Worm (Caenorhabditis elegans) whole organism, L4 larva: ENCODE results near the gene tpan-1.

ENCODE experiments used
- F37D6.2 ChIP-seq: sonication (generic microtip); optimal IDR thresholded peaks from 2 replicates; lab custom pipeline; 2016; ENCODE audit warnings: mild to moderate bottlenecking, missing genetic modification characterization, missing compliant biosample characterization
- F44E2.7 ChIP-seq: fragments of 200-800 bp; sonication (Bioruptor generic); IDR thresholded peaks from 2 replicates; pipeline ENCODE4 v2.1.2; 2022; ENCODE audit warnings: missing genetic modification characterization, missing compliant biosample characterization
- ZK546.5 ChIP-seq, 2 experiments: sonication (generic microtip); optimal IDR thresholded peaks; 2 replicates each; lab custom pipeline; 2017; ENCODE audit warnings: missing biosample characterization in 2 of 2, missing genetic modification characterization in 2 of 2
- aha-1 ChIP-seq: fragments of 150-350 bp; peaks from one replicate; lab custom pipeline; 2014; ENCODE audit warnings: missing biosample characterization, missing genetic modification characterization
- aly-2 ChIP-seq: sonication (generic microtip); optimal IDR thresholded peaks from 2 replicates; lab custom pipeline; 2018; ENCODE audit warnings: missing biosample characterization, missing genetic modification characterization
- ces-1 ChIP-seq: fragments of 150-350 bp; sonication (generic microtip); optimal IDR thresholded peaks from 4 replicates; lab custom pipeline; 2014; ENCODE audit warnings: missing biosample characterization, missing genetic modification reagents, missing genetic modification characterization
- daf-12 ChIP-seq: fragments of 150-350 bp; optimal IDR thresholded peaks from 2 replicates; lab custom pipeline; 2014; ENCODE audit warnings: missing biosample characterization, missing genetic modification reagents, missing genetic modification characterization
- daf-16 ChIP-seq, 3 experiments: sonication (generic microtip); optimal IDR thresholded peaks; 2 replicates each; lab custom pipeline; 2016 to 2017; ENCODE audit warnings: missing genetic modification characterization in 3 of 3, missing genetic modification reagents in 3 of 3, mild to moderate bottlenecking in 2 of 3, missing compliant biosample characterization in 2 of 3, missing biosample characterization in 1 of 3, moderate library complexity in 1 of 3
- dmd-6 ChIP-seq: fragments of 200-800 bp; sonication (Bioruptor generic); IDR thresholded peaks from 2 replicates; pipeline ENCODE4 v1.3.6; 2022; ENCODE audit warnings: missing genetic modification reagents, missing genetic modification characterization, missing compliant biosample characterization
- dmd-9 ChIP-seq: fragments of 200-800 bp; sonication (Bioruptor generic); IDR thresholded peaks from 2 replicates; pipeline ENCODE4 v1.3.6; 2022; ENCODE audit warnings: missing genetic modification reagents, missing genetic modification characterization, missing compliant biosample characterization
- dpl-1 ChIP-seq: fragments of 150-350 bp; optimal IDR thresholded peaks from 2 replicates; lab custom pipeline; 2014; ENCODE audit warnings: missing biosample characterization, missing genetic modification reagents, missing genetic modification characterization
- dve-1 ChIP-seq: sonication (generic microtip); optimal IDR thresholded peaks from 2 replicates; lab custom pipeline; 2017; ENCODE audit warnings: antibody characterized with exemption, mild to moderate bottlenecking, missing genetic modification characterization, missing compliant biosample characterization; ENCODE audit not compliant: insufficient read depth
- egl-43 ChIP-seq: fragments of 200-800 bp; sonication (Bioruptor generic); IDR thresholded peaks from 2 replicates; pipeline ENCODE4 v1.3.6; 2022; ENCODE audit warnings: missing genetic modification reagents, missing genetic modification characterization, missing compliant biosample characterization
- hif-1 ChIP-seq, 2 experiments: sonication (generic microtip); optimal IDR thresholded peaks; 2 replicates each; lab custom pipeline; 2016 to 2017; ENCODE audit warnings: missing compliant biosample characterization in 2 of 2, missing genetic modification characterization in 2 of 2, missing genetic modification reagents in 2 of 2, missing genotype in 2 of 2, mild to moderate bottlenecking in 1 of 2
- hlh-11 ChIP-seq: fragments of 200-800 bp; sonication (Bioruptor generic); optimal IDR thresholded peaks from 2 replicates; lab custom pipeline; 2018; ENCODE audit warnings: mild to moderate bottlenecking, missing genetic modification characterization, missing compliant biosample characterization
- hlh-30 ChIP-seq: sonication (generic microtip); optimal IDR thresholded peaks from 2 replicates; lab custom pipeline; 2017; ENCODE audit warnings: antibody characterized with exemption, mild to moderate bottlenecking, missing genetic modification characterization, missing compliant biosample characterization; ENCODE audit not compliant: insufficient read depth
- hmg-1.1 ChIP-seq: fragments of 200-800 bp; sonication (Bioruptor generic); IDR thresholded peaks from 2 replicates; pipeline ENCODE4 v1.3.6; 2022; ENCODE audit warnings: missing genetic modification reagents, missing genetic modification characterization, missing compliant biosample characterization
- jun-1 ChIP-seq: fragments of 150-350 bp; optimal IDR thresholded peaks from 2 replicates; lab custom pipeline; 2014; ENCODE audit warnings: missing biosample characterization, missing genetic modification reagents, missing genetic modification characterization
- lin-1 ChIP-seq: fragments of 200-800 bp; sonication (Bioruptor generic); IDR thresholded peaks from 2 replicates; pipeline ENCODE4 v1.3.6; 2022; ENCODE audit warnings: missing genetic modification reagents, missing genetic modification characterization, missing compliant biosample characterization
- lin-15B ChIP-seq: fragments of 150-350 bp; sonication (generic microtip); optimal IDR thresholded peaks from 3 replicates; lab custom pipeline; 2014; ENCODE audit warnings: missing biosample characterization, missing genetic modification characterization
- lin-38 ChIP-seq: fragments of 200-800 bp; sonication (Bioruptor generic); IDR thresholded peaks from 2 replicates; pipeline ENCODE4 v1.3.6; 2022; ENCODE audit warnings: missing genetic modification reagents, missing genetic modification characterization, missing compliant biosample characterization
- lir-3 ChIP-seq: sonication (generic microtip); optimal IDR thresholded peaks from 2 replicates; lab custom pipeline; 2016; ENCODE audit warnings: mild to moderate bottlenecking, missing genetic modification characterization, missing compliant biosample characterization
- lsy-2 ChIP-seq, 2 experiments: fragments of 150-350 bp in 1 of 2; sonication (generic microtip) in 1 of 2; optimal IDR thresholded peaks; 2 replicates each; lab custom pipeline; 2014 to 2017; ENCODE audit warnings: missing biosample characterization in 2 of 2, missing genetic modification characterization in 2 of 2
- madf-5 ChIP-seq, 2 experiments: fragments of 200-800 bp; sonication (Bioruptor generic); IDR thresholded peaks; 2 replicates each; pipeline ENCODE4 v1.3.6; 2022; ENCODE audit warnings: missing compliant biosample characterization in 2 of 2, missing genetic modification characterization in 2 of 2
- mep-1 ChIP-seq: fragments of 150-350 bp; sonication (generic microtip); optimal IDR thresholded peaks from 3 replicates; lab custom pipeline; 2014; ENCODE audit warnings: missing biosample characterization, missing genetic modification characterization
- nhr-102 ChIP-seq: sonication (generic microtip); optimal IDR thresholded peaks from 2 replicates; lab custom pipeline; 2016; ENCODE audit warnings: mild to moderate bottlenecking, missing genetic modification characterization, moderate library complexity, missing compliant biosample characterization
- nhr-11 ChIP-seq: fragments of 150-350 bp; optimal IDR thresholded peaks from 2 replicates; lab custom pipeline; 2014; ENCODE audit warnings: missing biosample characterization, missing genetic modification characterization
- nhr-111 ChIP-seq: fragments of 200-800 bp; sonication (Bioruptor generic); optimal IDR thresholded peaks from 2 replicates; lab custom pipeline; 2018; ENCODE audit warnings: mild to moderate bottlenecking, missing genetic modification characterization, missing compliant biosample characterization
- nhr-237 ChIP-seq: sonication (generic microtip); optimal IDR thresholded peaks from 2 replicates; lab custom pipeline; 2017; ENCODE audit warnings: missing biosample characterization, missing genetic modification characterization
- nhr-28 ChIP-seq: fragments of 150-350 bp; optimal IDR thresholded peaks from 2 replicates; lab custom pipeline; 2014; ENCODE audit warnings: missing biosample characterization, missing genetic modification characterization
- nhr-6 ChIP-seq: fragments of 150-350 bp; optimal IDR thresholded peaks from 2 replicates; lab custom pipeline; 2014; ENCODE audit warnings: missing biosample characterization, missing genetic modification characterization
- nhr-77 ChIP-seq: fragments of 150-350 bp; optimal IDR thresholded peaks from 2 replicates; lab custom pipeline; 2014; ENCODE audit warnings: missing biosample characterization, missing genetic modification characterization
- pha-4 ChIP-seq, 2 experiments: fragments of 150-350 bp in 1 of 2; fragments of 200-800 bp in 1 of 2; sonication (Bioruptor generic) in 1 of 2; IDR thresholded peaks in 1 of 2; optimal IDR thresholded peaks in 1 of 2; 2 replicates each; pipeline versions ENCODE4 v1.3.6 to Lab custom; 2014 to 2022; ENCODE audit warnings: missing genetic modification characterization in 2 of 2, missing genetic modification reagents in 2 of 2, missing biosample characterization in 1 of 2, missing compliant biosample characterization in 1 of 2
- pqm-1 ChIP-seq: sonication (generic microtip); optimal IDR thresholded peaks from 2 replicates; lab custom pipeline; 2017; ENCODE audit warnings: missing biosample characterization, missing genetic modification characterization
- rbr-2 ChIP-seq: sonication (generic microtip); optimal IDR thresholded peaks from 2 replicates; lab custom pipeline; 2016; ENCODE audit warnings: missing genotype, missing genetic modification characterization, missing compliant biosample characterization
- set-16 ChIP-seq: fragments of 200-800 bp; sonication (Bioruptor generic); IDR thresholded peaks from 2 replicates; pipeline ENCODE4 v1.3.6; 2022; ENCODE audit warnings: missing genetic modification reagents, missing genetic modification characterization, missing compliant biosample characterization
- unc-62 ChIP-seq, 3 experiments: fragments of 150-350 bp in 1 of 3; sonication (generic microtip); optimal IDR thresholded peaks in 2 of 3; peaks in 1 of 3; 1 replicate in 1 of 3; 2 replicates in 2 of 3; lab custom pipeline; 2014 to 2017; ENCODE audit warnings: missing biosample characterization in 3 of 3, missing genetic modification characterization in 3 of 3, missing genetic modification reagents in 3 of 3, missing genotype in 1 of 3
- zip-11 ChIP-seq: fragments of 200-800 bp; sonication (Bioruptor generic); IDR thresholded peaks from 2 replicates; pipeline ENCODE4 v1.3.6; 2022; ENCODE audit warnings: missing genetic modification characterization, missing compliant biosample characterization
- zip-2 ChIP-seq: fragments of 150-350 bp; optimal IDR thresholded peaks from 2 replicates; lab custom pipeline; 2014; ENCODE audit warnings: missing biosample characterization, missing genetic modification characterization

The tpan-1 gene

ce11 chrV:20793761-20794160, 4.5 kb downstream of the tpan-1 start:
- TF ChIP-seq egl-43 (GFP tag; lab: Robert Waterston, UW) (0 out of 2 replicates have a peak, but pooled peaks have one; percentile 53), hmg-1.1 (0 out of 2 replicates have a peak, but pooled peaks have one; percentile 21), nhr-102 (tag; lab: Kevin White, UChicago) (no peak), rbr-2 (tag; lab: Kevin White, UChicago) (peak; percentile 9), lin-38 (GFP tag; lab: Robert Waterston, UW) (no peak), dve-1 (tag; lab: Kevin White, UChicago) (peak; percentile 78), aha-1 (tag; lab: Kevin White, UChicago) (peak; percentile 22), nhr-11 (tag; lab: Kevin White, UChicago) (peak; percentile 59), nhr-237 (tag; lab: Kevin White, UChicago) (no peak), nhr-28 (tag; lab: Kevin White, UChicago) (peak; percentile 19), nhr-77 (tag; lab: Kevin White, UChicago) (peak; percentile 10), lsy-2 (tag; optimal IDR thresholded peaks at IDR 0.05; lab: Kevin White, UChicago) (no peak), F37D6.2 (tag; lab: Kevin White, UChicago) (no peak), ZK546.5 (tag; optimal IDR thresholded peaks at IDR 0.05; lab: Kevin White, UChicago) (no peak), nhr-111 (GFP tag; lab: Kevin White, UChicago) (no peak), set-16 (peak; percentile 74), zip-2 (tag; lab: Kevin White, UChicago) (no peak), unc-62 (GFP tag; optimal IDR thresholded peaks at IDR 0.05 in 1 of 2; lab: Kevin White, UChicago) (peak in 1 of 2 experiments; percentile 23), unc-62 (tag; optimal IDR thresholded peaks at IDR 0.05; lab: Kevin White, UChicago) (no peak), lin-1 (GFP tag; lab: Robert Waterston, UW) (0 out of 2 replicates have a peak, but pooled peaks have one; percentile 29), dpl-1 (no peak), lir-3 (tag; lab: Kevin White, UChicago) (no peak), daf-16 (GFP tag; optimal IDR thresholded peaks at IDR 0.05; lab: Kevin White, UChicago) (no peak), daf-16 (tag; optimal IDR thresholded peaks at IDR 0.05; lab: Kevin White, UChicago) (peak; percentile 46), nhr-6 (tag; lab: Kevin White, UChicago) (no peak), pha-4 (GFP tag; IDR thresholded peaks at IDR 0.05; lab: Robert Waterston, UW) (peak; percentile 48; the same call in 1 of the 2 replicates), pha-4 (tag; optimal IDR thresholded peaks at IDR 0.05; lab: Kevin White, UChicago) (no peak), hif-1 (tag; optimal IDR thresholded peaks at IDR 0.05; lab: Kevin White, UChicago) (peak in 1 of 2 experiments; percentile 73), zip-11 (GFP tag; lab: Robert Waterston, UW) (no peak), F44E2.7 (GFP tag; lab: Robert Waterston, UW) (no peak), hlh-11 (tag; lab: Kevin White, UChicago) (peak; percentile 79), mep-1 (tag; lab: Kevin White, UChicago) (no peak), lin-15B (tag; lab: Kevin White, UChicago) (no peak), pqm-1 (tag; lab: Kevin White, UChicago) (peak; percentile 47), dmd-9 (GFP tag; lab: Robert Waterston, UW) (no peak), madf-5 (GFP tag; IDR thresholded peaks at IDR 0.05; lab: Robert Waterston, UW) (no peak), dmd-6 (GFP tag; lab: Robert Waterston, UW) (peak; percentile 39; the same call in 1 of the 2 replicates), jun-1 (tag; lab: Kevin White, UChicago) (no peak), aly-2 (tag; lab: Kevin White, UChicago) (no peak), hlh-30 (peak; percentile 71), ces-1 (no peak), daf-12 (tag; lab: Kevin White, UChicago) (no peak)

ce11 chrV:20795374-20795773, 6.1 kb downstream of the tpan-1 start:
- TF ChIP-seq set-16 (peak; percentile 63), egl-43 (GFP tag; lab: Robert Waterston, UW) (peak; percentile 58)
